Fruit fly (Drosophila melanogaster): ENCODE measurements around the gene CG14013.

The CG14013 gene

DNA sequence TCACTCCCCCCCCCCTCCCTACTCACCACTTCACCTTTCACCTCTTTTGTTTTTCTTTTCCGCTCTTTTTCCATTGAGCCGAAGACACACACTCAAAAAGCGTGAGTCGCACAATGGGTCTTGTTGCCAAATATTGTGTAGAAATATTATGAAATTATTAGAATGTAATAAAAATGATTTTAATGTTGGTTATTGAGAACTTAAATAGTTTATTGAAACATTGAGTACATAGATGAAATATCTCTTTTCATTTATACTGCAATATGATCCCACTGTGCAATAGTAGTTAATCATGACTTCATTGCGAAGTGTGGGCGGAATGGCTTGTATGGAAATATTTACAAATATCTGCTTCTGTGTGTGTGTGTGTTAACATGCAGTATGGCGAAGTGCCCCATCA is 13.5 kb upstream of the CG14013 start:
- TF ChIP-seq Ets98B (GFP tag; IDR thresholded peaks at IDR 0.05): peak; percentile 84
- peak; percentile 60 for TF ChIP-seq CG17806 (tag; optimal IDR thresholded peaks at IDR 0.05)
- TF ChIP-seq CG10348 (GFP tag; IDR thresholded peaks at IDR 0.05): no peak
- peak; percentile 71 for TF ChIP-seq CG8159 (tag; optimal IDR thresholded peaks at IDR 0.05)
- TF ChIP-seq CG32121 (GFP tag; IDR thresholded peaks at IDR 0.05): peak; percentile 72; the same call in 1 of the 2 replicates
- TF ChIP-seq CG9948 (tag; optimal IDR thresholded peaks at IDR 0.05): peak; percentile 57
- TF ChIP-seq CG12605 (GFP tag; IDR thresholded peaks at IDR 0.05): peak; percentile 81
- TF ChIP-seq rn (GFP tag; IDR thresholded peaks at IDR 0.05): peak; percentile 40; the same call in 1 of the 2 replicates
- TF ChIP-seq CG13204 (GFP tag; optimal IDR thresholded peaks at IDR 0.05): no peak
- peak; percentile 64 for TF ChIP-seq CG15710 (tag; optimal IDR thresholded peaks at IDR 0.05)
- peak; percentile 0 for TF ChIP-seq Pif1B (GFP tag; optimal IDR thresholded peaks at IDR 0.05)
- TF ChIP-seq D1 (tag; optimal IDR thresholded peaks at IDR 0.05): no peak
- TF ChIP-seq gl (tag; optimal IDR thresholded peaks at IDR 0.05): no peak
- TF ChIP-seq Snoo (tag; optimal IDR thresholded peaks at IDR 0.05): no peak
- peak; percentile 63 for TF ChIP-seq CG14655 (GFP tag; optimal IDR thresholded peaks at IDR 0.05)
- TF ChIP-seq CG8301 (tag; optimal IDR thresholded peaks at IDR 0.05): peak; percentile 63
- peak; percentile 44; the same call in 1 of the 3 replicates for TF ChIP-seq fd96Ca (GFP tag; IDR thresholded peaks at IDR 0.05)
- peak; percentile 30 for TF ChIP-seq CG34367 (tag; optimal IDR thresholded peaks at IDR 0.05)
- TF ChIP-seq EcR (GFP tag; optimal IDR thresholded peaks at IDR 0.05): no peak
- TF ChIP-seq CG4496 (GFP tag; IDR thresholded peaks at IDR 0.05): peak; percentile 89
- TF ChIP-seq Pif1A (GFP tag; optimal IDR thresholded peaks at IDR 0.05): peak; percentile 20

DNA sequence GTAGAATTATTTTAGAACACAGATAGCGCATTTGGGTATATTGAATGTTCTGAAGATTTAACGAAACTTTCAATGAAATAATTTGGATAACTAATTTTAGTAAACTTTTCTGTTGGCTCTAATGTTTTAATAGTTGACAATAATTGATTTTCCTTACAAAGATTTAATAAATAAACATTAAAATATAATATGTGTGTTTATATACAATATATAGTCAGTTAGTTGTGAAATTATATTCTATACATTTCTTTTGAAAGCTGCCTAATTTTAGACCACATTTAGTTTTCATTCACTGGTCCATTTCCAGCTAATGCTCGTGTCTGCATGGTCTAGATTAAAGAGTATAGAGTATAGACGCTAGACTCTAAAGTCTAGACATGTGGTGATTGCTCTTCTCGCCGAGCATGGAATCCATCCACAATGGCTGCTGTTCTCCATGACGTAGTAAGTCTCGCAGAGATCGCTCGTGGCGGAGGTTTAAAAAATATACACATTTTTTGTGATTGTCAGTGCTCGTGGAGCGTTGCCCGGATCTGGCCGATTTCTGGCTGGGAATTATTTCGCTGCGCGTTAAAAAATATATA is 5.3 kb upstream of the CG14013 start, which contains the start of gene GluRIIB:
Gene GluRIIB, plus strand, starts transcription at position 534 of the 584 bp plus-strand sequence.
- no peak for TF ChIP-seq Pif1B (GFP tag; optimal IDR thresholded peaks at IDR 0.05)
- TF ChIP-seq CG14655 (GFP tag; optimal IDR thresholded peaks at IDR 0.05): peak; percentile 20

DNA sequence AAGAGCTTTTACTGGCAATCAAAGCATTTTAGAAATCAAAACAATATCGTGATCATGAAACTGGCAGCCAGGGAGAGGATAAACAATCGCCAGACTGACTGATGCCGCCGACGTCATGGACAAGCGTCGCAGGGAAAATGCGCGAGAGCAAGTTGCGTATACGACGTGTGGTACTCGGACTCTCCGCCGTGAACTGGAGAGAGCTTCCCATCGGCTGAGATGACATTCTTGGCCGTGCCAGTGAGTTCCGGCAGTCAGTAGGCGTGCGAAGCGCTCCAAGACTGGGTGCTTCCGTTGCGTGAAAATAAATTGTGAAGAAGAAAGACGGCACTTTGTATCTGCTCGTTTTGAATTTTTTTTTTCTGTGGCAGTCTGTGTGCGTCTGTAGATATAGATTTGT is 1.2 kb upstream of the CG14013 start, which contains the start of gene GluRIIA:
Gene GluRIIA, plus strand, starts transcription at position 255 of the 400 bp plus-strand sequence.
- no peak for TF ChIP-seq CG4496 (GFP tag; IDR thresholded peaks at IDR 0.05)
- no peak for TF ChIP-seq rn (GFP tag; IDR thresholded peaks at IDR 0.05)
- TF ChIP-seq CG8301 (tag; optimal IDR thresholded peaks at IDR 0.05): no peak
- TF ChIP-seq CG12605 (GFP tag; IDR thresholded peaks at IDR 0.05): no peak
- TF ChIP-seq CG17806 (tag; optimal IDR thresholded peaks at IDR 0.05): no peak
- TF ChIP-seq CG10348 (GFP tag; IDR thresholded peaks at IDR 0.05): no peak
- TF ChIP-seq D1 (tag; optimal IDR thresholded peaks at IDR 0.05): no peak
- no peak for TF ChIP-seq CG13204 (GFP tag; optimal IDR thresholded peaks at IDR 0.05)
- no peak for TF ChIP-seq Pif1B (GFP tag; optimal IDR thresholded peaks at IDR 0.05)
- no peak for TF ChIP-seq Snoo (tag; optimal IDR thresholded peaks at IDR 0.05)
- TF ChIP-seq EcR (GFP tag; optimal IDR thresholded peaks at IDR 0.05): no peak
- no peak for TF ChIP-seq CG15710 (tag; optimal IDR thresholded peaks at IDR 0.05)

DNA sequence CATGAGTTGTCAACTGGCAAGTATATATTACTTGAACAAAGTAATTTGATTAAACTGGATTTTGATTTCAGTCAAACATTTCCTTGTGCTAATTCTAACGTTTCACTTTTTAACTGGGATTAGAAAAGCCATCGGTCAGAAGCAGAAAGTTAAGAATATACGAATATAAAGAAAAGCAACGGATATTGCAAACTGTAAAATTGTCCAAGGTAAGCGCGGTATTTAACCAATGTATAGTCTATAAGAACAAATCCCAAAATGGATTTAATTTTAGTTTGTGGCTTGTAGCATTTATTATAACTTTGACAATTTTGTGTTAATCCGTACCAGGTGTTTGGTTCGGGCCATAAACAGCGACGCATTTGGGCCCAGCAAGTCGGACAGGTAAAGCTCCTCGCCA is 2.1 kb downstream of the CG14013 start, which contains the start of gene CG18269:
Gene CG18269, plus strand, starts transcription at position 301 of the 400 bp plus-strand sequence.
- no peak for TF ChIP-seq CG4496 (GFP tag; IDR thresholded peaks at IDR 0.05)
- TF ChIP-seq rn (GFP tag; IDR thresholded peaks at IDR 0.05): no peak
- TF ChIP-seq EcR (GFP tag; optimal IDR thresholded peaks at IDR 0.05): no peak
- no peak for TF ChIP-seq CG9948 (tag; optimal IDR thresholded peaks at IDR 0.05)
- no peak for TF ChIP-seq D1 (tag; optimal IDR thresholded peaks at IDR 0.05)
- no peak for TF ChIP-seq CG13204 (GFP tag; optimal IDR thresholded peaks at IDR 0.05)
- no peak for TF ChIP-seq Pif1B (GFP tag; optimal IDR thresholded peaks at IDR 0.05)
- TF ChIP-seq CG14655 (GFP tag; optimal IDR thresholded peaks at IDR 0.05): no peak
- no peak for TF ChIP-seq CG32121 (GFP tag; IDR thresholded peaks at IDR 0.05)
- no peak for TF ChIP-seq CG15710 (tag; optimal IDR thresholded peaks at IDR 0.05)
- TF ChIP-seq CG10348 (GFP tag; IDR thresholded peaks at IDR 0.05): no peak
- no peak for TF ChIP-seq CG17806 (tag; optimal IDR thresholded peaks at IDR 0.05)
- TF ChIP-seq CG8159 (tag; optimal IDR thresholded peaks at IDR 0.05): no peak
- TF ChIP-seq CG12605 (GFP tag; IDR thresholded peaks at IDR 0.05): no peak
- TF ChIP-seq Pif1A (GFP tag; optimal IDR thresholded peaks at IDR 0.05): no peak
- TF ChIP-seq CG8301 (tag; optimal IDR thresholded peaks at IDR 0.05): no peak
- no peak for TF ChIP-seq Snoo (tag; optimal IDR thresholded peaks at IDR 0.05)
- no peak for TF ChIP-seq fd96Ca (GFP tag; IDR thresholded peaks at IDR 0.05)

DNA sequence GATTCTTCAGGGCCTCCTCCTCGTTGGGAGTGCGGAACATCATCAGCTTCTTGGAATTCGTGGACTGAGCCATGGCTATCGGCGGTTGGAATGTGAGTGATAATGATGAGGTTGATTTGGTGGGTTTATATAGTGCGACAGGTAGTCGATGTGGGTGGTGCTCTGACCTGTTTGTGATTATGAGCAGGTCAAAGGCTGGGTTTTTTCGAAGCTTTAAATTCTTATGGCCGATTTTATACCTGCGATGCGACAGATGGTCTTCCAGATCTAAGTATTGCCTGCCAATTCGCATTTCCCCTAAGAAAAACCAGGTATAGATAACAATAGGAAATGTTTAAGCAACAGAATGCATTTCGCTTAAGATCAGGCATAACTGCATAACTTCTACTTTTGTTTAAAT is 2.9 kb downstream of the CG14013 start, which contains the start of gene CG14014:
Gene CG14014, minus strand, starts transcription at position 101 of the 400 bp plus-strand sequence.
- no peak for TF ChIP-seq CG14655 (GFP tag; optimal IDR thresholded peaks at IDR 0.05)
- TF ChIP-seq CG12605 (GFP tag; IDR thresholded peaks at IDR 0.05): no peak
- TF ChIP-seq CG9948 (tag; optimal IDR thresholded peaks at IDR 0.05): no peak
- no peak for TF ChIP-seq CG4496 (GFP tag; IDR thresholded peaks at IDR 0.05)
- no peak for TF ChIP-seq CG34367 (tag; optimal IDR thresholded peaks at IDR 0.05)
- TF ChIP-seq fd96Ca (GFP tag; IDR thresholded peaks at IDR 0.05): no peak
- TF ChIP-seq CG15710 (tag; optimal IDR thresholded peaks at IDR 0.05): no peak
- TF ChIP-seq CG8301 (tag; optimal IDR thresholded peaks at IDR 0.05): no peak
- no peak for TF ChIP-seq Snoo (tag; optimal IDR thresholded peaks at IDR 0.05)
- TF ChIP-seq CG10348 (GFP tag; IDR thresholded peaks at IDR 0.05): no peak
- no peak for TF ChIP-seq gl (tag; optimal IDR thresholded peaks at IDR 0.05)
- TF ChIP-seq EcR (GFP tag; optimal IDR thresholded peaks at IDR 0.05): no peak
- no peak for TF ChIP-seq Ets98B (GFP tag; IDR thresholded peaks at IDR 0.05)
- TF ChIP-seq CG17806 (tag; optimal IDR thresholded peaks at IDR 0.05): no peak
- no peak for TF ChIP-seq D1 (tag; optimal IDR thresholded peaks at IDR 0.05)
- TF ChIP-seq Pif1A (GFP tag; optimal IDR thresholded peaks at IDR 0.05): no peak

DNA sequence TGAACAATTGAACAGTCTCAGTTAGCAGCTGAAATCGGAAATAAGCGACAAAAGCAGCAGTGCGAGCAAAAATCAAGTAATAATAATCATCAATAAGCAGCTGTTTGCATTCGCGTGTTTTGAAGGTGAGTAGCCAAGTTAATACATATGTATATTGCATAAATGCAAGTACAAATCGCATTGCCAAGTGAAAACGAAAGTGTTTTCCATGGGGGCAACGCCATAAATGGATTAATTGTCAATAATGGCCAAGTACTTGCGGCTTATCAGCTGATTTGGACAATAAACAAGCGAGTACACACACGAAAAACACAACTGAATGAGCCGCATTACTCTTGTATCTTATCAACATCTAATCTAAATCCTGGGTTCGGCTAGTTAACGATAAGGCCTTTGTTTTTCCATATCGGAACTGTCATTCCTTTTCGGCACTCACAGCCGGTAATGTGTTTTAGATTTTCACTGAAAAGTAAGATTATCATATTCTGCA is 6.3 kb downstream of the CG14013 start:
- TF ChIP-seq CG9948 (tag; optimal IDR thresholded peaks at IDR 0.05): no peak
- TF ChIP-seq fd96Ca (GFP tag; IDR thresholded peaks at IDR 0.05): no peak
- TF ChIP-seq CG12605 (GFP tag; IDR thresholded peaks at IDR 0.05): no peak
- TF ChIP-seq D1 (tag; optimal IDR thresholded peaks at IDR 0.05): no peak
- no peak for TF ChIP-seq CG15710 (tag; optimal IDR thresholded peaks at IDR 0.05)
- TF ChIP-seq gl (tag; optimal IDR thresholded peaks at IDR 0.05): no peak
- TF ChIP-seq CG10348 (GFP tag; IDR thresholded peaks at IDR 0.05): no peak
- TF ChIP-seq Pif1B (GFP tag; optimal IDR thresholded peaks at IDR 0.05): no peak
- no peak for TF ChIP-seq CG8159 (tag; optimal IDR thresholded peaks at IDR 0.05)
- TF ChIP-seq CG34367 (tag; optimal IDR thresholded peaks at IDR 0.05): no peak
- no peak for TF ChIP-seq Snoo (tag; optimal IDR thresholded peaks at IDR 0.05)
- no peak for TF ChIP-seq Ets98B (GFP tag; IDR thresholded peaks at IDR 0.05)
- no peak for TF ChIP-seq CG14655 (GFP tag; optimal IDR thresholded peaks at IDR 0.05)
- TF ChIP-seq Pif1A (GFP tag; optimal IDR thresholded peaks at IDR 0.05): no peak
- TF ChIP-seq CG8301 (tag; optimal IDR thresholded peaks at IDR 0.05): no peak
- no peak for TF ChIP-seq rn (GFP tag; IDR thresholded peaks at IDR 0.05)
- no peak for TF ChIP-seq CG32121 (GFP tag; IDR thresholded peaks at IDR 0.05)
- TF ChIP-seq CG17806 (tag; optimal IDR thresholded peaks at IDR 0.05): no peak

Data from whole organism, pupa.